Worm (Caenorhabditis elegans): ENCODE results near the gene mig-21.

mig-21 gene

ce11 chrIII:5876140-5876675, 2.0 kb downstream of the mig-21 start, which contains the start of gene aldo-2 (continued):
- TF ChIP-seq ceh-82 (tag; optimal IDR thresholded peaks at IDR 0.05) (peak in 1 of 3 experiments; percentile 4), nhr-76 (tag; optimal IDR thresholded peaks at IDR 0.05) (no peak), efl-3 (GFP tag; optimal IDR thresholded peaks at IDR 0.05) (no peak), zag-1 (tag; optimal IDR thresholded peaks at IDR 0.05) (no peak), fkh-10 (GFP tag; optimal IDR thresholded peaks at IDR 0.05) (no peak)

DNA sequence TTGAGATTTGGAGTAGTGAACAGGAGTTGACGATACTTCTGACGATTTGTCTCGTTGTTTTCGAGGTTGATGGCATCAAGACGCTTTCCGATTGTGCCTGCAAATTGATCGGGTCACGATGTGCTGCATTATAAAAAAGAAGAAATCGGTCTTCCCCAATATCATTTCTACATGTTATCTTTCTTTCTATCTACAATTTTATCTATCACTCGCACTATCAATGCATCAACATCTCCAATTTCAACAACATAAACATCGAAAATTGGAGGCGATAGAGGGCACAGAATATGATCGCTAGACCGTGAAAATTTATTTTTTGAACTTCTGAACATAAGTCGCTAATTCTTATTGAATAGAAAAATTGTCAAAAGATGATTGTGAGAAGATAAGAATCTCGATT, 2.5 kb downstream of the mig-21 start:
- TF ChIP-seq egl-13 (tag; optimal IDR thresholded peaks at IDR 0.05) (no peak), efl-1 (optimal IDR thresholded peaks at IDR 0.05) (no peak), efl-1 (GFP tag; optimal IDR thresholded peaks at IDR 0.05 in 1 of 2) (peak in 1 of 2 experiments; percentile 32), elt-2 (tag; optimal IDR thresholded peaks at IDR 0.05) (peak; percentile 42), blmp-1 (tag; optimal IDR thresholded peaks at IDR 0.05) (no peak), pax-3 (tag; optimal IDR thresholded peaks at IDR 0.05) (no peak), fkh-8 (tag; optimal IDR thresholded peaks at IDR 0.05) (no peak)

- TF ChIP-seq nhr-85 (tag) (peak; percentile 36), mab-9 (GFP tag; IDR thresholded peaks at IDR 0.05) (no peak), sup-37 (GFP tag; optimal IDR thresholded peaks at IDR 0.05) (no peak), nhr-90 (tag; optimal IDR thresholded peaks at IDR 0.05; ENCODE audit: poor library complexity) (no peak), C34B4.2 (tag; optimal IDR thresholded peaks at IDR 0.05) (no peak)
Measured at ce11 chrIII:5875418-5875702, 2.8 kb downstream of the mig-21 start.

DNA sequence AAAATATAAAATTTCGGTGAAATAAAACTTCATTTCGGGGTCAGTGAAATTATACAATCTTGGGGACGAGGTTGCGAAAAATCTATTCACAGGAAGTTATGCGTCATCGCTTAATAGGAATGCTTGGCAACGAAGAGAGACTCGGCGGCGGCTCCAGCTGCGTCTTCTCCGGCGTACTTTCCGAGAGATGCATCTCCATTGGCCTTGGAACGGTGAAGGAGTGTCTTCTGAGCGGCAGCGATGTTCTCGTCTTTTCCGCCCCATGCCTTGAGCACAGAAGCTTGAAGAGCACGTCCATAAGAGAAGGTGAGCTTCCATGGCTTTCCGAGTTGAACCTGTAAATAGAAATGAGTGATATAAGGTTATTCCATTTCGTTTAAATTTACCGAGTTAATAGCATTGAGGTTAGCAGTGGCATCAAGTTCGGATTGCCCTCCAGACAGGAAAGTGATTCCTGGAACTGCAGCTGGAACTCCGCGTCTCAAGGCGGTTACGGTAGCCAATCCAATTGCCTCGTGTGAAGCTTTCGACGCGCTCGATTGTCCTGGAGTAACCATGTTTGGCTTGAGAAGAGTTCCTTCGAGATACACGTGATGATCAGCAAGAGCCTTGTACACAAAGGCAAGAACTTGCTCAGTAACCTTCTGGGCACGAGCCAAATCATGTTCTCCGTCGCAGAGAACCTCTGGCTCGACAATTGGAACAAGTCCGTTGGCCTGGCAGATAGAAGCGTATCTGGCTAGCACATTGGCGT, 3.3 kb downstream of the mig-21 start:
- TF ChIP-seq unc-30 (tag; optimal IDR thresholded peaks at IDR 0.05) (no peak), dsc-1 (tag; optimal IDR thresholded peaks at IDR 0.05) (peak; percentile 19), efl-1 (optimal IDR thresholded peaks at IDR 0.05) (no peak), efl-1 (GFP tag; optimal IDR thresholded peaks at IDR 0.05 in 1 of 2) (peak in 1 of 2 experiments; percentile 77), nhr-84 (tag; optimal IDR thresholded peaks at IDR 0.05) (no peak), nhr-90 (tag; optimal IDR thresholded peaks at IDR 0.05; ENCODE audit: poor library complexity) (no peak)

DNA sequence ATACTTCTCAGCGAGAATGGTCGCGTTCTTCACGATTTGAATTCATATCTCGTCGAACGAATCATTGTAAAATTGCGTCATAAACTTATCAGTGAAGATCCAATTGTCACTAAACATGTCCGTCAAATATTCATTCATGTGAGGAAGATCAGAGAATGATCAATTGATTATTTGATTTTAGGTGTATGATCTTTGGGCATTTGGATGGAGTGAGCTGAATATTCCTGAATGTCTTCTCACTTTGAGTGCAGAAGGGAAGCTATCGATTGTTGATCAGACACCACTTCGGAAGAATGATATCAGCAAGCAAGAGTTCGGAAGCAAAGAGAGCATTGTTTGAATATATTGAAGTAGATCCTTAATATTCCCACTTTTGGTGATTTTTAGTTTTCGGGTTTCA, 3.9 kb downstream of the mig-21 start:
- TF ChIP-seq F16B12.6 (tag; optimal IDR thresholded peaks at IDR 0.05) = no peak
- peak; percentile 91 for TF ChIP-seq ama-1 (optimal IDR thresholded peaks at IDR 0.05)
- TF ChIP-seq sptf-1 (tag; optimal IDR thresholded peaks at IDR 0.05) = no peak
- 0 out of 2 replicates have a peak, but pooled peaks have one; percentile 11 for TF ChIP-seq ceh-88 (GFP tag; IDR thresholded peaks at IDR 0.05)
- no peak for TF ChIP-seq nhr-28 (tag; optimal IDR thresholded peaks at IDR 0.05)
- no peak for TF ChIP-seq pag-3 (tag; optimal IDR thresholded peaks at IDR 0.05; ENCODE audit: borderline replicate concordance, insufficient read depth)
- no peak for TF ChIP-seq egl-13 (tag; optimal IDR thresholded peaks at IDR 0.05)
- peak; percentile 54 for TF ChIP-seq ztf-4 (tag; optimal IDR thresholded peaks at IDR 0.05)
- no peak for TF ChIP-seq unc-130 (tag; optimal IDR thresholded peaks at IDR 0.05)
- TF ChIP-seq ztf-11 (tag; optimal IDR thresholded peaks at IDR 0.05) = no peak
- peak; percentile 22; the same call in 1 of the 2 replicates for TF ChIP-seq grh-1 (GFP tag; IDR thresholded peaks at IDR 0.05)
- TF ChIP-seq C04F5.9 (tag; optimal IDR thresholded peaks at IDR 0.05) = no peak
- TF ChIP-seq lin-35 (GFP tag; optimal IDR thresholded peaks at IDR 0.05) = peak in 1 of 2 experiments; percentile 72
- no peak for TF ChIP-seq unc-62 (GFP tag; optimal IDR thresholded peaks at IDR 0.05)
- TF ChIP-seq C34B4.2 (tag; optimal IDR thresholded peaks at IDR 0.05) = no peak
- TF ChIP-seq dsc-1 (tag; optimal IDR thresholded peaks at IDR 0.05) = no peak
- no peak for TF ChIP-seq irx-1 (tag; optimal IDR thresholded peaks at IDR 0.05)
- no peak for TF ChIP-seq zag-1 (tag; optimal IDR thresholded peaks at IDR 0.05)
- peak; percentile 85 for TF ChIP-seq nhr-90 (tag; optimal IDR thresholded peaks at IDR 0.05; ENCODE audit: poor library complexity)
- peak; percentile 13 for TF ChIP-seq elt-2 (tag; optimal IDR thresholded peaks at IDR 0.05)
- no peak for TF ChIP-seq mdl-1 (tag; optimal IDR thresholded peaks at IDR 0.05)
- TF ChIP-seq unc-98 (GFP tag; IDR thresholded peaks at IDR 0.05) = no peak
- no peak for TF ChIP-seq rnt-1 (tag; optimal IDR thresholded peaks at IDR 0.05)
- peak in 4 of 6 experiments; percentile 7 to 51 (median 35) for TF ChIP-seq elt-3 (tag; optimal IDR thresholded peaks at IDR 0.05)
- no peak for TF ChIP-seq unc-30 (tag; optimal IDR thresholded peaks at IDR 0.05)
- no peak for TF ChIP-seq aha-1 (tag; optimal IDR thresholded peaks at IDR 0.05)
- TF ChIP-seq fkh-10 (GFP tag; optimal IDR thresholded peaks at IDR 0.05) = no peak
- TF ChIP-seq swsn-7 (tag; optimal IDR thresholded peaks at IDR 0.05) = peak; percentile 11
- TF ChIP-seq nhr-12 (tag; optimal IDR thresholded peaks at IDR 0.05) = no peak
- no peak for TF ChIP-seq nhr-77 (tag; optimal IDR thresholded peaks at IDR 0.05)
- peak in 1 of 2 experiments; percentile 14 for TF ChIP-seq efl-1 (optimal IDR thresholded peaks at IDR 0.05)
- TF ChIP-seq efl-1 (GFP tag; optimal IDR thresholded peaks at IDR 0.05 in 1 of 2) = peak in 1 of 2 experiments; percentile 60
- TF ChIP-seq mep-1 (tag; optimal IDR thresholded peaks at IDR 0.05) = no peak
